Worm (Caenorhabditis elegans) whole organism, L1 larva: ENCODE results near the gene F12F6.7.

Experiments
- ceh-82 ChIP-seq, 3 experiments: fragments of 150-350 bp in 1 of 3; sonication (generic microtip) in 2 of 3; optimal IDR thresholded peaks; 2 replicates each; lab custom pipeline; 2014 to 2017; ENCODE audit warnings: missing biosample characterization in 3 of 3, missing genetic modification characterization in 3 of 3
- lin-13 ChIP-seq: fragments of 150-350 bp; optimal IDR thresholded peaks from 2 replicates; lab custom pipeline; 2014; ENCODE audit warnings: missing biosample characterization, missing genetic modification reagents, missing genetic modification characterization
- lir-3 ChIP-seq: sonication (generic microtip); optimal IDR thresholded peaks from 2 replicates; lab custom pipeline; 2016; ENCODE audit warnings: mild to moderate bottlenecking, missing genetic modification characterization, moderate library complexity, missing compliant biosample characterization; ENCODE audit not compliant: poor library complexity
- nhr-28 ChIP-seq: fragments of 150-350 bp; optimal IDR thresholded peaks from 2 replicates; lab custom pipeline; 2014; ENCODE audit warnings: missing biosample characterization, missing genetic modification characterization
- skn-1 ChIP-seq: fragments of 150-350 bp; optimal IDR thresholded peaks from 2 replicates; lab custom pipeline; 2014; ENCODE audit warnings: missing biosample characterization, missing genetic modification characterization
- unc-86 ChIP-seq: sonication (generic microtip); optimal IDR thresholded peaks from 2 replicates; lab custom pipeline; 2016; ENCODE audit warnings: missing genetic modification characterization, missing compliant biosample characterization
- zag-1 ChIP-seq: fragments of 150-350 bp; optimal IDR thresholded peaks from 2 replicates; lab custom pipeline; 2014; ENCODE audit warnings: missing biosample characterization, missing genetic modification characterization

DNA sequence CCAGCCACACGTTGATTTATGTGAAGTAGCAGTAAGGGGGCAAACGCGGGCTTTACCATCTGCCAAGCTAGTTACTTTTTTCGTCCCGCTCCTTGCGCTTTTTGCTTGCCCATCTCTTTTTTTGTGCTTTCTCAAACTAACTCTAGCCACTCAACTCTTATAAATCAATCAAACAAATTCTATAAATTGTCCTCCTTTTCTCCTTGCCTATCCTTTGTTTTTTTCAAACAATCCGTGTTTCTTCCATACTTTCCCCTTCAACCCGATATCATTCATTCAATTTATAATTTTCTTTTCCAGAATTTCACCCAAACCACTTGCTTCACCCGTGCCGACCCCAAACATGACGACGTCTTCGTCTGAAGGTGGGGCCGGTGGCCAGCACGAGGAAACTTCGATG lies 8.6 kb upstream of the F12F6.7 start, which contains the start of gene srgp-1:
- TF ChIP-seq nhr-28 (tag; lab: Kevin White, UChicago) (no peak), lin-13 (GFP tag; lab: Kevin White, UChicago) (no peak), skn-1 (no peak), lir-3 (tag; lab: Kevin White, UChicago) (no peak), ceh-82 (tag; optimal IDR thresholded peaks at IDR 0.05; lab: Kevin White, UChicago) (no peak), zag-1 (tag; lab: Kevin White, UChicago) (no peak), unc-86 (tag; lab: Kevin White, UChicago) (no peak)
